Fruit fly (Drosophila melanogaster) whole organism, adult: ENCODE measurements around the gene betaGlu.

Experiments used
- CG11617 ChIP-seq: fragments of 200-800 bp; sonication (Bioruptor generic); optimal IDR thresholded peaks from 2 replicates; lab custom pipeline; 2017; ENCODE audit warnings: mild to moderate bottlenecking, missing biosample characterization, missing genetic modification reagents, missing genetic modification characterization
- CG12768 ChIP-seq: fragments of 200-800 bp; sonication (Bioruptor generic); optimal IDR thresholded peaks from 2 replicates; lab custom pipeline; 2017; ENCODE audit warnings: missing biosample characterization, missing genetic modification characterization, mild to moderate bottlenecking, moderate library complexity, missing genetic modification reagents
- CG14711 ChIP-seq: fragments of 200-800 bp; sonication (Bioruptor generic); optimal IDR thresholded peaks from 2 replicates; lab custom pipeline; 2018; ENCODE audit warnings: missing biosample characterization, mild to moderate bottlenecking, missing genetic modification characterization, moderate library complexity
- CG1620 ChIP-seq: fragments of 200-800 bp; sonication (Bioruptor generic); optimal IDR thresholded peaks from 2 replicates; lab custom pipeline; 2016; ENCODE audit warnings: missing biosample characterization, missing genetic modification characterization
- CG33017 ChIP-seq: fragments of 200-800 bp; sonication (Bioruptor generic); optimal IDR thresholded peaks from 2 replicates; lab custom pipeline; 2018; ENCODE audit warnings: missing biosample characterization, mild to moderate bottlenecking, missing genetic modification characterization, moderate library complexity
- CG5204 ChIP-seq: fragments of 200-800 bp; sonication (Bioruptor generic); optimal IDR thresholded peaks from 2 replicates; lab custom pipeline; 2016; ENCODE audit warnings: missing biosample characterization, missing genetic modification characterization
- CG7045 ChIP-seq: fragments of 200-800 bp; sonication (Bioruptor generic); optimal IDR thresholded peaks from 2 replicates; lab custom pipeline; 2017; ENCODE audit warnings: missing biosample characterization, mild to moderate bottlenecking, missing genetic modification characterization
- CG7101 ChIP-seq: fragments of 200-800 bp; sonication (Bioruptor generic); optimal IDR thresholded peaks from 2 replicates; lab custom pipeline; 2018; ENCODE audit warnings: missing biosample characterization, mild to moderate bottlenecking, missing genetic modification characterization, moderate library complexity
- Clk ChIP-seq: fragments of 200-800 bp; sonication (Bioruptor generic); optimal IDR thresholded peaks from 2 replicates; lab custom pipeline; 2017; ENCODE audit warnings: missing biosample characterization, missing genetic modification characterization
- Crg-1 ChIP-seq: fragments of 200-800 bp; sonication (Bioruptor generic); optimal IDR thresholded peaks from 2 replicates; lab custom pipeline; 2016; ENCODE audit warnings: missing biosample characterization, missing genetic modification characterization
- Hr96 ChIP-seq: fragments of 200-800 bp; sonication (Bioruptor generic); optimal IDR thresholded peaks from 2 replicates; lab custom pipeline; 2016; ENCODE audit warnings: missing biosample characterization, missing genetic modification characterization
- Mnt ChIP-seq: fragments of 200-800 bp; sonication (Bioruptor generic); optimal IDR thresholded peaks from 2 replicates; lab custom pipeline; 2016; ENCODE audit warnings: missing biosample characterization, mild to moderate bottlenecking, missing genetic modification characterization
- bab1 ChIP-seq: fragments of 200-800 bp; sonication (Bioruptor generic); optimal IDR thresholded peaks from 3 replicates; lab custom pipeline; 2019; ENCODE audit warnings: missing biosample characterization, mild to moderate bottlenecking, missing genetic modification characterization, moderate library complexity
- cic ChIP-seq: fragments of 200-800 bp; sonication (Bioruptor generic); optimal IDR thresholded peaks from 2 replicates; lab custom pipeline; 2017; ENCODE audit warnings: missing biosample characterization, mild to moderate bottlenecking, missing genetic modification characterization, moderate library complexity
- cnc ChIP-seq, 2 experiments: fragments of >200 bp; optimal IDR thresholded peaks; 2 replicates each; lab custom pipeline; 2017
- kay ChIP-seq: fragments of 200-800 bp; sonication (Bioruptor generic); peaks from one replicate; lab custom pipeline; 2016; ENCODE audit warnings: missing biosample characterization, missing genetic modification characterization, borderline replicate concordance
- ovo ChIP-seq: fragments of 200-800 bp; sonication (Bioruptor generic); optimal IDR thresholded peaks from 2 replicates; lab custom pipeline; 2016; ENCODE audit warnings: missing biosample characterization, missing genetic modification characterization
- pad ChIP-seq: fragments of 200-800 bp; sonication (Bioruptor generic); optimal IDR thresholded peaks from 3 replicates; lab custom pipeline; 2017; ENCODE audit warnings: missing biosample characterization, missing genetic modification characterization, mild to moderate bottlenecking, moderate library complexity, missing genetic modification reagents
- tj ChIP-seq: fragments of 200-800 bp; sonication (Bioruptor generic); optimal IDR thresholded peaks from 3 replicates; lab custom pipeline; 2017; ENCODE audit warnings: missing biosample characterization, mild to moderate bottlenecking, missing genetic modification characterization, moderate library complexity
- toe ChIP-seq: fragments of 200-800 bp; sonication (Bioruptor generic); optimal IDR thresholded peaks from 2 replicates; lab custom pipeline; 2016; ENCODE audit warnings: missing biosample characterization, missing genetic modification characterization

The betaGlu gene

DNA sequence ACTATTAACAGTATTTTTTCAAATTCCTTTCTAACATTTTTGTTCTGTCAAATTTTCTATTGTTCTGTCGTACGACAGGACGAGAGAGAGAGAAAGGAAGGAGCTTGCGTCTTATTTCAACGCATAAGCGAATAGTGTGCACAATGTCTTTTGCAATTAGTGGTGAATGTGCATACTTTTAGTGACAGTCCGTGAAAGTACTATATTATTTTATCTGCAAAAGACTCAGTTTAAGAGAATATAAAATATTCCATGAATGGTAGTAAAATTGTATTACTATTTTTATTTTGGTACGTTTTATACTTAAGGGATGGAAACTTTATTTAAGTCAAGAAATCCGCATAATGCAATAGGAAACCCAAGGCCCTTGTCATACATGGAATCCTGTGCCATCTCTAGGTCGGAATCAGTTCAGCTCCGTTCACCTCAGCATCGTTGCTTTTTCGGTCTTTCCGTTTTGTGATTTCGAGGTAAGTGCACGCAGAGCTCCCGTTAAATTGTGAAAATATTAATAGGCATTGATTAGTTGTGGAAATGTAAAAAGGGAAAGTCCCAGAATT is 33.5 kb downstream of the betaGlu start, which contains the start of gene eEF1alpha2:
TSS of gene eEF1alpha2 (plus strand) at position 409 of the 560 bp plus-strand sequence.
- peak; percentile 61 for TF ChIP-seq kay
- TF ChIP-seq CG7045 (GFP tag; lab: Kevin White, UChicago), result no peak
- TF ChIP-seq CG33017 (tag; lab: Kevin White, UChicago), result no peak
- TF ChIP-seq tj (GFP tag; lab: Kevin White, UChicago), result no peak
- TF ChIP-seq CG12768 (GFP tag; lab: Kevin White, UChicago), result no peak
- TF ChIP-seq CG7101 (tag; lab: Kevin White, UChicago), result no peak
- no peak for TF ChIP-seq ovo (GFP tag; lab: Kevin White, UChicago)
- TF ChIP-seq Hr96 (GFP tag; lab: Kevin White, UChicago), result no peak
- TF ChIP-seq CG11617 (GFP tag; lab: Kevin White, UChicago), result no peak
- TF ChIP-seq Mnt (GFP tag; lab: Kevin White, UChicago), result peak; percentile 18
- peak; percentile 44 for TF ChIP-seq toe (GFP tag; lab: Kevin White, UChicago)
- TF ChIP-seq CG5204 (GFP tag; lab: Kevin White, UChicago), result no peak
- TF ChIP-seq cic (GFP tag; lab: Kevin White, UChicago), result no peak
- TF ChIP-seq Clk (GFP tag; lab: Kevin White, UChicago), result no peak
- no peak for TF ChIP-seq CG14711 (tag; lab: Kevin White, UChicago)
- TF ChIP-seq pad (GFP tag; lab: Kevin White, UChicago), result no peak
- no peak for TF ChIP-seq CG1620 (GFP tag; lab: Kevin White, UChicago)

DNA sequence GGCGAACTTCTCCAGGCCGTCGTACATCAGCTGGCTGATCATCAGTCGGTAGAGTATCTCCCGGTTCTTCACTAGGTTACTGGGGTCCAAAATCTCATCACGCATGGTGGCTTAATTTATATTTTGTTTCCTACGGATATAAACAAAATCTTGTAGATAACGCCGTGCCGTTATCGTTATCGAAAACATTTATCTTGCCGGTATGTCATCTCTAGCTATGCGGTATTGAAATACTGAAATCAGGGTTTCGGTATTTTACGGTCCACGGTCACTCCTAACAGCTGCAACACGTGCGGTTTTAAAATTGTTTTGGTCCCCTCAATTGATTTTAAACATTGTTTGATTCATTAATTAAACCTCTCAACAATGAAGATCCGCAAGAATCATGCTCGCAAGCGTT is 34.9 kb downstream of the betaGlu start, which contains the start of the genes CstF50 and CG11563:
TSS of gene CstF50 (minus strand) at position 188 of the 400 bp plus-strand sequence.
TSS of gene CG11563 (plus strand) at position 260 of the 400 bp plus-strand sequence.
- peak; percentile 98 for TF ChIP-seq Mnt (GFP tag; lab: Kevin White, UChicago)
- peak; percentile 6 for TF ChIP-seq cic (GFP tag; lab: Kevin White, UChicago)
- TF ChIP-seq cnc (optimal IDR thresholded peaks at IDR 0.05; lab: Kevin White, UChicago), result no peak
- no peak for TF ChIP-seq Clk (GFP tag; lab: Kevin White, UChicago)
- TF ChIP-seq CG11617 (GFP tag; lab: Kevin White, UChicago), result no peak
- TF ChIP-seq Crg-1, result no peak
- TF ChIP-seq bab1 (GFP tag; lab: Kevin White, UChicago), result peak; percentile 59

DNA sequence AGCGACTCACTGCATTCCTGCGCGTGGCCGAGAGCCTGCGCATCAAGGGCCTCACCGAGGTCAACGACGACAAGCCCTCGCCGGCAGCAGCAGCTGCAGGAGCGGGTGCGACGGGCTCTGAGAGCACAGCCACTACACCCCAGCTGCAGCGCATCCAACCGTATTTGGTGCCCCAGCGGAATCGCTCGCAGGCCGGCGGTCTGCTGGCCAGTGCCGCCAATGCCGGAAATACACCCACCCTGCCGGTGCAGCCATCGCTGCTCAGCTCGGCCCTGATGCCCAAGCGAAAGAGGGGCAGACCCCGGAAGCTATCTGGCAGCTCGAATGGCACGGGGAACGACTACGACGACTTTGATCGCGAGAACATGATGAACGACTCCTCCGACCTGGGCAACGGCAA is 43.9 kb downstream of the betaGlu start:
- TF ChIP-seq CG5204 (GFP tag; lab: Kevin White, UChicago) (no peak), CG14711 (tag; lab: Kevin White, UChicago) (no peak), toe (GFP tag; lab: Kevin White, UChicago) (no peak), Mnt (GFP tag; lab: Kevin White, UChicago) (no peak), CG11617 (GFP tag; lab: Kevin White, UChicago) (no peak), CG12768 (GFP tag; lab: Kevin White, UChicago) (no peak), tj (GFP tag; lab: Kevin White, UChicago) (no peak), cic (GFP tag; lab: Kevin White, UChicago) (no peak), CG1620 (GFP tag; lab: Kevin White, UChicago) (no peak), ovo (GFP tag; lab: Kevin White, UChicago) (no peak), kay (no peak), cnc (optimal IDR thresholded peaks at IDR 0.05; lab: Kevin White, UChicago) (no peak), Hr96 (GFP tag; lab: Kevin White, UChicago) (no peak), CG7045 (GFP tag; lab: Kevin White, UChicago) (no peak), Crg-1 (no peak), bab1 (GFP tag; lab: Kevin White, UChicago) (no peak), CG7101 (tag; lab: Kevin White, UChicago) (no peak), Clk (GFP tag; lab: Kevin White, UChicago) (no peak), pad (GFP tag; lab: Kevin White, UChicago) (no peak), CG33017 (tag; lab: Kevin White, UChicago) (no peak)

DNA sequence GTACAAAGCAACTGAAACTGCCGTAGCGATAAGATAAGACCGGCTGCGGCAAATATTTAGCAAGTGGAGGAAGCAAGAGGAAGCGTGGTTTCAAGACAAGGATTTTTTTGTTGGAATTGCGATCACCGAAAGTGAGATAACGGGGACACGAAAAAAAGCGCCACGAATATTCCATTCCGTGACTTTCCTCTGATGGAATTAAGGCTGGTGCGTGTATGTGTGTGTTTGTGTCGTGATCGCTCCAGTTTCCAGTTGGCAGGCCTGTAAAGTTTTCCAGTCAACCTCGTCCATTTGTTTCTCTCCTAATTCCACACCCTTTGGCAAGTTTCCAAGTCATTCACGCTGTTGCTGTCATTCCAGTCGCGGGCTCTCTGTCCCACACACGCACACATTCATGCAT is 45.4 kb downstream of the betaGlu start:
- TF ChIP-seq tj (GFP tag; lab: Kevin White, UChicago), result no peak
- no peak for TF ChIP-seq Crg-1
- TF ChIP-seq toe (GFP tag; lab: Kevin White, UChicago), result no peak
- no peak for TF ChIP-seq cnc (optimal IDR thresholded peaks at IDR 0.05; lab: Kevin White, UChicago)
- no peak for TF ChIP-seq kay
- TF ChIP-seq CG12768 (GFP tag; lab: Kevin White, UChicago), result no peak
- TF ChIP-seq ovo (GFP tag; lab: Kevin White, UChicago), result no peak
- TF ChIP-seq CG5204 (GFP tag; lab: Kevin White, UChicago), result no peak
- no peak for TF ChIP-seq Hr96 (GFP tag; lab: Kevin White, UChicago)
- TF ChIP-seq CG11617 (GFP tag; lab: Kevin White, UChicago), result no peak
- TF ChIP-seq CG14711 (tag; lab: Kevin White, UChicago), result no peak
- TF ChIP-seq Mnt (GFP tag; lab: Kevin White, UChicago), result no peak
- TF ChIP-seq cic (GFP tag; lab: Kevin White, UChicago), result no peak

DNA sequence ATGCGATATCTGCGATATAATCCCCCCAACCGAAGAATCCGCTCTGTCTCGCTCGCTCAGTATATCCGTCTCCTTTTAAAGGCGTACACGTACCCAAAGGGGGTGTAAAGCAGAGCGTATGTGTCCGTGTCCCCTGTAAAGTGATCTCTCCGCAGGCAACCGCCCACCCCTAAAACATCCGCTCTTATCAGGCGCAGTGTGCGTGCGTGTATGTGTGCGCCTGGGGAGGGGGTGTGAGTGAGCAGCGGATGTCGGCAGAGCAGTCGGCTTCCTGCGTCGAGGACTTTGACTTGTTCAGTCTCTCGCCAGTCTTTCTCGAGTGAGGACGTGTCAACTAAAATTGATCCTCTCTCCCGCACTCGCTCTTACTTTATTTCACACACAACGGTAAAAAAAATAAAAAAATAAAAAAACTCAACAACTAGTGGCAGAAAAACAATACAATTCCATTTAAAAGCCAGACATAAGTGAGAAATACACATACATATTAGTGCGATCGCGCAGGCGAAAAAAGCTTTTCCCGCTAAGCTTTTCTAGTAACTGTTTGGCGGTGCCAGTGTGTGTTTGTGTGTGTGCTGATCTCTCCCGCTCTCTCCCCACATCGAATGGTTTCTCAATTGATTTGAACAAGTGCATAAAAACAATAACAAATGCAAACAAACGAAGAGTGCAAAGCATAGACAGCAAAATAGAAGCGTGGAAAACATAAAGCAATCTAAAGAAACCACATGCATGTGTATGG is 46.0 kb downstream of the betaGlu start:
- TF ChIP-seq CG12768 (GFP tag; lab: Kevin White, UChicago) (peak; percentile 61), tj (GFP tag; lab: Kevin White, UChicago) (peak; percentile 23), ovo (GFP tag; lab: Kevin White, UChicago) (peak; percentile 68), CG11617 (GFP tag; lab: Kevin White, UChicago) (peak; percentile 12), kay (no peak), toe (GFP tag; lab: Kevin White, UChicago) (peak; percentile 70), cic (GFP tag; lab: Kevin White, UChicago) (peak; percentile 66), CG7045 (GFP tag; lab: Kevin White, UChicago) (no peak), CG7101 (tag; lab: Kevin White, UChicago) (peak; percentile 6), Mnt (GFP tag; lab: Kevin White, UChicago) (no peak), pad (GFP tag; lab: Kevin White, UChicago) (peak; percentile 91), CG33017 (tag; lab: Kevin White, UChicago) (peak; percentile 32), Hr96 (GFP tag; lab: Kevin White, UChicago) (no peak), Clk (GFP tag; lab: Kevin White, UChicago) (no peak)
